Fruit fly (Drosophila melanogaster): Measurements from ENCODE around the gene Dis3l2.

Gene Dis3l2

DNA sequence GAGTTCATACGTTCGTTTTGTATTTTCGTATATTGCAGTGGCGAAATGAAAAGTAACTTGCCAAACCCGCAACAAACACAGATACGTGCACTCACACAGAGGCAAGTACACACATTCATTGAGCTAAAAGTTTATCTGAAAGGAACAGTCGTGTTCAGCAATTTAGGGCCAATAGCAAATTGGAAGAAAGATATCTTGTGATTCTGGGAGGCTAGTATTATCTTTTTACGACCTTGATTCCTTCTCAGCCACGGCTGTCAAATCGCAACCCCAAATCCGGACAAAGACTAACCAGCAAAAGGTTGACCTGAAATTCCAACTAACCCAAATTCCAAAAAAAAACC, 45.7 kb upstream of the Dis3l2 start:
- TF ChIP-seq pan (optimal IDR thresholded peaks at IDR 0.05) (no peak), dsf (GFP tag; optimal IDR thresholded peaks at IDR 0.05; ENCODE audit: borderline replicate concordance) (no peak), dl (GFP tag; optimal IDR thresholded peaks at IDR 0.05; ENCODE audit: insufficient read depth in 1 of 2, partially characterized antibody in 2 of 2) (no peak), jim (GFP tag; optimal IDR thresholded peaks at IDR 0.05) (no peak), CG9705 (GFP tag; optimal IDR thresholded peaks at IDR 0.05) (no peak), sage (GFP tag; optimal IDR thresholded peaks at IDR 0.05) (no peak), Sp1 (GFP tag; optimal IDR thresholded peaks at IDR 0.05) (peak; percentile 16), Myc (optimal IDR thresholded peaks at IDR 0.05) (no peak), foxo (GFP tag; optimal IDR thresholded peaks at IDR 0.05) (peak in 1 of 2 experiments; percentile 45), fru (GFP tag; optimal IDR thresholded peaks at IDR 0.05) (peak; percentile 65), CrebA (GFP tag; optimal IDR thresholded peaks at IDR 0.05; ENCODE audit: borderline replicate concordance) (no peak), brk (GFP tag; optimal IDR thresholded peaks at IDR 0.05) (no peak), Vsx2 (GFP tag; optimal IDR thresholded peaks at IDR 0.05; ENCODE audit: partially characterized antibody) (no peak), Hr83 (GFP tag; optimal IDR thresholded peaks at IDR 0.05; ENCODE audit: poor library complexity, severe bottlenecking) (no peak), OdsH (GFP tag; optimal IDR thresholded peaks at IDR 0.05) (peak; percentile 17), GATAd (GFP tag; optimal IDR thresholded peaks at IDR 0.05) (no peak), Hnf4 (GFP tag; optimal IDR thresholded peaks at IDR 0.05) (no peak), Hr78 (GFP tag; optimal IDR thresholded peaks at IDR 0.05) (no peak), HLH106 (tag; optimal IDR thresholded peaks at IDR 0.05) (peak; percentile 17), rgr (GFP tag; optimal IDR thresholded peaks at IDR 0.05) (no peak), Dfd (GFP tag; optimal IDR thresholded peaks at IDR 0.05) (no peak), psq (GFP tag; optimal IDR thresholded peaks at IDR 0.05) (peak; percentile 23), N (GFP tag; optimal IDR thresholded peaks at IDR 0.05) (no peak), Mio (GFP tag; optimal IDR thresholded peaks at IDR 0.05) (no peak), Dif (GFP tag; optimal IDR thresholded peaks at IDR 0.05; ENCODE audit: partially characterized antibody) (no peak), ey (GFP tag; optimal IDR thresholded peaks at IDR 0.05) (peak; percentile 17), dmrt93B (GFP tag; optimal IDR thresholded peaks at IDR 0.05) (peak; percentile 10), h (GFP tag; optimal IDR thresholded peaks at IDR 0.05) (no peak), woc (GFP tag; optimal IDR thresholded peaks at IDR 0.05) (peak; percentile 4)

DNA sequence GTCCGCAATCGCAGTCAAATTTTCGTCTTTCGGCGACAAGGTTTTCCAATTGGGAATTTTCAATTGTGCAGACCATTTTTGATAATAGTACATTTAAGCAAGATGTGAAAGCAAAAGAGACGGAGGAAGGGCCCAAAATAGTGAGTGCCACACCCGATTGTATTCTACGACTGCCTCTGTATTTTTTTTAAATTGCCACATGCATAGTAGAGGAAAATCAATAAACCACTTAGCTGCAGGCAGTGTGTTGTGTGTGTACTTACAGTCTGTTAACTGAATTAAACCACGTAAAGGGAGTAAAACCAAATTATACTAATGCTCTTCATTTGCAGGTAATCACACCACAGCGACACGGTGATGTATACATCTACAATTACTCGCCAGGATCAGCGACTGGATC, 40.8 kb upstream of the Dis3l2 start:
- TF ChIP-seq Sp1 (GFP tag; optimal IDR thresholded peaks at IDR 0.05) (no peak), CG32264 (GFP tag; optimal IDR thresholded peaks at IDR 0.05) (no peak), Mio (GFP tag; optimal IDR thresholded peaks at IDR 0.05) (no peak), N (GFP tag; optimal IDR thresholded peaks at IDR 0.05) (no peak), rgr (GFP tag; optimal IDR thresholded peaks at IDR 0.05) (no peak), brk (GFP tag; optimal IDR thresholded peaks at IDR 0.05) (no peak)

DNA sequence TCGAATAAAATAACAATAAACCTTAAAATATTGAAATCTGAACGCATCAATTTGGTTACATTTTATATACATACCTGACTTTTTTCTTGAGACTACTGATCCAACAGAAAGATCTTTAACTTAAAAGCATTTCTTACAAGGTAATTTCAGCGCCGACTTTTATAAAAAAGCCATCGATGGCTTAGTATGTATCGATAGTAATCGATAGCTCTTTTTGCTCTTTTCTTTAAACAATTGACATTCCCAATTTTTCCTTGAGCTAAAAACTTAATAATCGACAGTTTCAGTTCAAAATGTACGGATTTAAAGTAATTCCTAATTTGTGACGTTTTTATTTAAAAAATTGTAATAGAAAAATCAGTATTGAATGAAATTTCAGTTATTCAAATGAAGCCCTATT, 38.0 kb upstream of the Dis3l2 start:
- TF ChIP-seq ey (GFP tag; optimal IDR thresholded peaks at IDR 0.05) = no peak
- TF ChIP-seq dl (GFP tag; optimal IDR thresholded peaks at IDR 0.05; ENCODE audit: insufficient read depth in 1 of 2, partially characterized antibody in 2 of 2) = no peak
- peak; percentile 54 for TF ChIP-seq Jra (GFP tag; optimal IDR thresholded peaks at IDR 0.05)
- peak; percentile 10 for TF ChIP-seq woc (GFP tag; optimal IDR thresholded peaks at IDR 0.05)
- TF ChIP-seq Sp1 (GFP tag; optimal IDR thresholded peaks at IDR 0.05) = no peak

DNA sequence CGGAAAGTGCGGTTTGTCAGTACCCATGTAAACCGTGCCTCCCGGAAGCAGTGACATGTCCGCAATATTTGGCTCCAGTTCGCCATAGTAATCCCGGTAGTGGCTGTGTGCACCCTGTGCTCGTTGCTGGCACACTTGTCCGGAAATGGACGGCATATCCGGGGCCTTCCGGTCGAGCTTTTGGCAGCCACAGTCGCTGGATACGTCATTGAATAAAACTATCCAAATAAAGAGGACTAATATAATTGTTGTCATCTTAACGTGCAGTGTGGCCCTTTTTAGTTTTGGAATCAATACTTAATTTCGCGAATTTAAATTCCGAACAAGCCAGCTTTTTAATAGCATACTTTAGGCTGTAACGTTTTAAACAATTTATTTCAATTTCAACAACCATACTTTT, 36.6 kb upstream of the Dis3l2 start, which contains the start of gene CG7049:
Gene CG7049 (minus strand): TSS at position 280 of the 400 bp plus-strand sequence.
- TF ChIP-seq Myc (optimal IDR thresholded peaks at IDR 0.05) = peak; percentile 86
- no peak for TF ChIP-seq HLH106 (tag; optimal IDR thresholded peaks at IDR 0.05)
- peak; percentile 50 for TF ChIP-seq N (GFP tag; optimal IDR thresholded peaks at IDR 0.05)

DNA sequence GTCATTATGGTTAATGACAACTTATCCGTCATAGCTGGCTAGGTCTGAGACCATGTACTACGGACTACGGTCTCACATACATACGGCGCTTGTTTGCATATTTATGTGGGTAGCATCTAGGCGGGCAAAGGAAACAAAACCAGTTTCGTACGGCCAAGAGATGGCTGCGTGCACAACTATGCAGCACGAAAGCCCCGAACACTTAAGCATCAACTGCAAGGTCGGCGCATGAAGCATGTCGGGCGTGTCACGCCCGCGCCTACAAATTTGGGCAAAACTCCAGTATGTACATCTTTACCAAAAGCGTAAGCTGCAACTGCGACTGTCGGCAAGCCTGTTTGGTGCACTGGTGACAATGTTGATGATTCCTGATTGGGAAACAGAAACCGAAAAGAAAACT, 34.6 kb upstream of the Dis3l2 start:
- TF ChIP-seq jim (GFP tag; optimal IDR thresholded peaks at IDR 0.05) = no peak
- no peak for TF ChIP-seq ey (GFP tag; optimal IDR thresholded peaks at IDR 0.05)
- TF ChIP-seq dl (GFP tag; optimal IDR thresholded peaks at IDR 0.05; ENCODE audit: insufficient read depth in 1 of 2, partially characterized antibody in 2 of 2) = no peak
- no peak for TF ChIP-seq N (GFP tag; optimal IDR thresholded peaks at IDR 0.05)
- TF ChIP-seq Dfd (GFP tag; optimal IDR thresholded peaks at IDR 0.05) = no peak
- TF ChIP-seq Hr78 (GFP tag; optimal IDR thresholded peaks at IDR 0.05) = no peak
